Fruit fly (Drosophila melanogaster) whole organism, pupa: Measurements from ENCODE around the gene CG31296.

Source experiments
- CG10348 ChIP-seq: fragments of 200-800 bp; sonication (Bioruptor generic); IDR thresholded peaks from 2 replicates; pipeline ENCODE4 v1.3.6; 2022; ENCODE audit warnings: missing biosample characterization, missing genetic modification characterization
- CG12605 ChIP-seq: fragments of 200-800 bp; sonication (Bioruptor generic); IDR thresholded peaks from 2 replicates; pipeline ENCODE4 v1.3.6; 2022; ENCODE audit warnings: missing biosample characterization, missing genetic modification characterization
- CG13204 ChIP-seq: fragments of 200-800 bp; sonication (Bioruptor generic); optimal IDR thresholded peaks from 2 replicates; lab custom pipeline; 2018; ENCODE audit warnings: missing biosample characterization, mild to moderate bottlenecking, missing genetic modification characterization, moderate library complexity
- CG14655 ChIP-seq: fragments of 200-800 bp; sonication (Bioruptor generic); optimal IDR thresholded peaks from 3 replicates; lab custom pipeline; 2017; ENCODE audit warnings: mild to moderate bottlenecking, missing biosample characterization, missing genetic modification reagents, missing genetic modification characterization
- CG15710 ChIP-seq: fragments of 200-800 bp; sonication (Bioruptor generic); optimal IDR thresholded peaks from 2 replicates; lab custom pipeline; 2018; ENCODE audit warnings: missing biosample characterization, mild to moderate bottlenecking, missing genetic modification characterization, moderate library complexity
- CG17806 ChIP-seq: fragments of 200-800 bp; sonication (Bioruptor generic); optimal IDR thresholded peaks from 2 replicates; lab custom pipeline; 2018; ENCODE audit warnings: missing biosample characterization, mild to moderate bottlenecking, missing genetic modification characterization, moderate library complexity
- CG32121 ChIP-seq: fragments of 200-800 bp; sonication (Bioruptor generic); IDR thresholded peaks from 2 replicates; pipeline ENCODE4 v1.3.6; 2022; ENCODE audit warnings: missing biosample characterization, missing genetic modification characterization
- CG34367 ChIP-seq: fragments of 200-800 bp; sonication (Bioruptor generic); optimal IDR thresholded peaks from 2 replicates; lab custom pipeline; 2018; ENCODE audit warnings: missing biosample characterization, mild to moderate bottlenecking, missing genetic modification characterization
- CG4496 ChIP-seq: fragments of 200-800 bp; sonication (Bioruptor generic); IDR thresholded peaks from 3 replicates; pipeline ENCODE4 v1.3.6; 2022; ENCODE audit warnings: missing biosample characterization, missing genetic modification characterization
- CG8159 ChIP-seq: fragments of 200-800 bp; sonication (Bioruptor generic); optimal IDR thresholded peaks from 3 replicates; lab custom pipeline; 2018; ENCODE audit warnings: missing biosample characterization, mild to moderate bottlenecking, missing genetic modification characterization, moderate library complexity
- CG8301 ChIP-seq: fragments of 200-800 bp; sonication (Bioruptor generic); optimal IDR thresholded peaks from 2 replicates; lab custom pipeline; 2018; ENCODE audit warnings: missing biosample characterization, mild to moderate bottlenecking, missing genetic modification characterization
- CG9948 ChIP-seq: fragments of 200-800 bp; sonication (Bioruptor generic); optimal IDR thresholded peaks from 2 replicates; lab custom pipeline; 2018; ENCODE audit warnings: missing biosample characterization, mild to moderate bottlenecking, missing genetic modification characterization, moderate library complexity
- D1 ChIP-seq: fragments of 200-800 bp; sonication (Bioruptor generic); optimal IDR thresholded peaks from 2 replicates; lab custom pipeline; 2018; ENCODE audit warnings: missing biosample characterization, mild to moderate bottlenecking, missing genetic modification characterization, moderate library complexity
- EcR ChIP-seq: fragments of 200-800 bp; sonication (Bioruptor generic); optimal IDR thresholded peaks from 3 replicates; lab custom pipeline; 2019; ENCODE audit warnings: missing biosample characterization, missing genetic modification characterization, mild to moderate bottlenecking, moderate library complexity, missing genetic modification reagents
- Ets98B ChIP-seq: fragments of 200-800 bp; sonication (Bioruptor generic); IDR thresholded peaks from 2 replicates; pipeline ENCODE4 v1.3.6; 2022; ENCODE audit warnings: missing biosample characterization, missing genetic modification characterization
- Pif1A ChIP-seq: fragments of 200-800 bp; sonication (Bioruptor generic); optimal IDR thresholded peaks from 3 replicates; lab custom pipeline; 2016; ENCODE audit warnings: missing biosample characterization, missing genetic modification characterization
- Pif1B ChIP-seq: fragments of 200-800 bp; sonication (Bioruptor generic); optimal IDR thresholded peaks from 3 replicates; lab custom pipeline; 2016; ENCODE audit warnings: missing biosample characterization, missing genetic modification characterization
- Snoo ChIP-seq: fragments of 200-800 bp; sonication (Bioruptor generic); optimal IDR thresholded peaks from 3 replicates; lab custom pipeline; 2017; ENCODE audit warnings: missing biosample characterization, mild to moderate bottlenecking, missing genetic modification characterization, inconsistent platforms
- fd96Ca ChIP-seq: fragments of 200-800 bp; sonication (Bioruptor generic); IDR thresholded peaks from 3 replicates; pipeline ENCODE4 v1.3.6; 2022; ENCODE audit warnings: missing biosample characterization, missing genetic modification characterization
- gl ChIP-seq: fragments of 200-800 bp; sonication (Bioruptor generic); optimal IDR thresholded peaks from 2 replicates; lab custom pipeline; 2018; ENCODE audit warnings: missing biosample characterization, mild to moderate bottlenecking, missing genetic modification characterization
- rn ChIP-seq: fragments of 200-800 bp; sonication (Bioruptor generic); IDR thresholded peaks from 2 replicates; pipeline ENCODE4 v1.3.6; 2022; ENCODE audit warnings: missing biosample characterization, missing genetic modification characterization

The CG31296 gene

DNA sequence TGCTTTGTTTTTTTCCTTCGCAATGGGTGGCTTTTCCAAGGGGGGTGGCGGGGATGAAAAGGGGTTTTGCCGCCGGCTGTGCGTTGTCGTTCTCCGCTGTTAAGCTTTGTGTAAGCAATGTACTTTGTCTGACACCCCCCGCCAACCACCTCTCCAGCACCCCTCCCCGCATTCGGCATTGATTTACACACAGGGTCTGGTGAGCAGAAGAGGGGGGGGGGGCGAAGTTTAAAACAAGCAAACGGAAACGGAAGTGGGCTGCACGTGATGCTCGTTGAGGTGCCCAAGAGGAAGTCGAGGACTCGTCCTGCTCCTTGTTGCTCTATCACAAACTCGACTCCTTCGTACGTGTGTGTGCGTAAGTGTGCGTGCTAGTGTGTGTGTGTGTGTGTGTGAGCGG is 14.2 kb downstream of the CG31296 start:
- TF ChIP-seq EcR (GFP tag; lab: Kevin White, UChicago) = no peak
- TF ChIP-seq CG14655 (GFP tag; lab: Kevin White, UChicago) = no peak
- no peak for TF ChIP-seq gl (tag; lab: Kevin White, UChicago)
- no peak for TF ChIP-seq CG32121
- TF ChIP-seq fd96Ca (GFP tag; lab: Robert Waterston, UW) = no peak
- TF ChIP-seq CG12605 (GFP tag; lab: Robert Waterston, UW) = no peak
- TF ChIP-seq CG8159 = no peak
- no peak for TF ChIP-seq D1
- TF ChIP-seq Pif1A (GFP tag; lab: Kevin White, UChicago) = no peak
- TF ChIP-seq Ets98B = no peak
- TF ChIP-seq CG10348 (GFP tag; lab: Robert Waterston, UW) = no peak
- no peak for TF ChIP-seq rn (GFP tag; lab: Robert Waterston, UW)
- TF ChIP-seq CG17806 (tag; lab: Kevin White, UChicago) = no peak
- no peak for TF ChIP-seq Pif1B (GFP tag; lab: Kevin White, UChicago)
- TF ChIP-seq CG9948 = no peak
- no peak for TF ChIP-seq Snoo (tag; lab: Kevin White, UChicago)
- TF ChIP-seq CG4496 (GFP tag; lab: Robert Waterston, UW) = no peak
- no peak for TF ChIP-seq CG8301
- TF ChIP-seq CG34367 = no peak
- TF ChIP-seq CG13204 = no peak

DNA sequence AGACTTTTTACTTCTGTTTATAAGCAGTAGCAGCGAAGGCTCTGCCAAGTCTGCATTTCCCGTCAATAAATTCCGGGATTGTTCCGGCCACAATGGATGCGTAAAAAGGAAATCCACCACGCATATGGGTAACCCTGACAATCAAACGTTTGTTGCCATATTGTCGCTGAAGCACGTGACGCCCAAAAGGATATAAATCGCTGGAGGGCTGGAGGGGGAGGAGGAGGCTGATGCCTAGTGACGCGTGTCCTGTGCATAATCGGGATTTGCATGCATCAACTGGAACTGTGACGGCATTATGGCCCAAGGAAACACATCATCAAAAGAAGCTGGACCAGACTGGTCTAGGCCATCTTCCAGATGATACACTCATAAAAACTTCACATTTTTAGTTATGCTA is 18.1 kb downstream of the CG31296 start:
- no peak for TF ChIP-seq CG32121
- no peak for TF ChIP-seq CG34367
- TF ChIP-seq D1 = no peak
- TF ChIP-seq Pif1A (GFP tag; lab: Kevin White, UChicago) = no peak
- TF ChIP-seq CG13204 = no peak
- no peak for TF ChIP-seq Snoo (tag; lab: Kevin White, UChicago)
- no peak for TF ChIP-seq CG12605 (GFP tag; lab: Robert Waterston, UW)
- no peak for TF ChIP-seq CG17806 (tag; lab: Kevin White, UChicago)
- TF ChIP-seq CG15710 (tag; lab: Kevin White, UChicago) = no peak
- no peak for TF ChIP-seq CG4496 (GFP tag; lab: Robert Waterston, UW)
- TF ChIP-seq EcR (GFP tag; lab: Kevin White, UChicago) = no peak

DNA sequence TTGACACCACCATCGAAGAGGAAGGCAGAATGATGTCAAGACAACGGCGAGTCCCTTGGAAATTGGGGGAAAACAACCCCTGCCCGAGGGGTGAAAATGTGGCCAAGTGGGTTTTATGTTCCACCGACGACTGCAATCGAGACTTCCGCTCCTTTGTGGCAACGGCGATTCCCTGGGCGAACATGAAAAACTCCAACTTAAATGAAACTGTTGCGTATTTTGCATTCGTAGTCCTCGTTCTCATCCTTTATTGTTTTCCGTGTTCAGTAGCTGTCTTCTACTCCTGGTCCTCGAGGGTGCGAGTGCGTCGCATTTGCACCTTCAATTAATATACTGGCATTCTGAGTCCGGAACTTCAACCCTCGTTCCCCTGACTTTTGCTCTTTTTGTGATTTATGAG is 19.0 kb downstream of the CG31296 start:
- TF ChIP-seq Ets98B = no peak
- TF ChIP-seq rn (GFP tag; lab: Robert Waterston, UW) = no peak
- no peak for TF ChIP-seq D1

DNA sequence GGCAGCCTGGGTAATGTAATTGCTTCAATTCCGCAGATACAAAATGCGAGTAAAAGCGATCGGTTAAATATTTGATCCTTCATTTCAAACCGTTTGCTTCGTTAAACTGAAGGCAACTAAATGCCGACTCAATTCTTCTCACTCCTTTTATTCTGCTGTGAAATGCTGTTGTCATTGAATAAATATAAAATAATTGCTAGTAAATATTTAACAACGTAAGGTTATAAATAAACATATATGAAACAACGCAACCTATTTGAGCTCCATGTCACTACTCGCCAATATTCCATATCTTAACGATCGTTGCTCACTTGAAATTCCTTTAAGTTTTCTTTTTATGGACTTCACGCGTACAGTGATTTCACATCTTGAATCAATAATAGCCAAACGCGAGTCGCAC is 21.5 kb downstream of the CG31296 start, which contains the start of gene CG44013:
TSS of gene CG44013 (minus strand) at position 101 of the 400 bp plus-strand sequence.
- no peak for TF ChIP-seq CG13204
- TF ChIP-seq D1 = no peak
- no peak for TF ChIP-seq Snoo (tag; lab: Kevin White, UChicago)
- no peak for TF ChIP-seq CG4496 (GFP tag; lab: Robert Waterston, UW)
- no peak for TF ChIP-seq CG10348 (GFP tag; lab: Robert Waterston, UW)
- TF ChIP-seq CG9948 = no peak
- no peak for TF ChIP-seq CG8301

DNA sequence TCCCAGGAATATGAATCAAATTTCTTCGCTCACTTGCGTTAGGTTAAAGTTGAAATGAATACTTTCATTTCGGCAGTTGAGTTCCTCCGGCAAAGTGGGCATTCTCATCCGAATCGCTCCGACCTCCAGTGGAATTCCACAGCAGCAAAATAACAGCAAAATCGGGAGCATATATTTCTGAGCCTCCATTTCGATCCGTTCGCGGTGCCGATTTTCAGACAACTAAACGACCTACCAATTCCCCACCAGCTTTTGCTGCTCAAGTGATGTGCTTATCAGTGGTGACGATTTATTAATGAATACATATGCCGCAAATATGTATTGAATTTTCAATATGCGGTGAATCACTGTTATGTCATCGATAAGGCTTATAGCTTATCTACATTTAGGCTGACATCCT is 22.6 kb downstream of the CG31296 start, which contains the start of gene CG44014:
TSS of gene CG44014 (minus strand) at position 256 of the 400 bp plus-strand sequence.
- TF ChIP-seq CG10348 (GFP tag; lab: Robert Waterston, UW) = no peak
- TF ChIP-seq CG14655 (GFP tag; lab: Kevin White, UChicago) = no peak
- no peak for TF ChIP-seq Ets98B
- no peak for TF ChIP-seq CG4496 (GFP tag; lab: Robert Waterston, UW)
- TF ChIP-seq Pif1B (GFP tag; lab: Kevin White, UChicago) = no peak
- TF ChIP-seq rn (GFP tag; lab: Robert Waterston, UW) = no peak
- no peak for TF ChIP-seq CG9948
- TF ChIP-seq CG13204 = no peak
- no peak for TF ChIP-seq gl (tag; lab: Kevin White, UChicago)
- no peak for TF ChIP-seq CG8301
- TF ChIP-seq D1 = no peak
- TF ChIP-seq Pif1A (GFP tag; lab: Kevin White, UChicago) = no peak
- TF ChIP-seq Snoo (tag; lab: Kevin White, UChicago) = no peak
- no peak for TF ChIP-seq CG15710 (tag; lab: Kevin White, UChicago)
- no peak for TF ChIP-seq CG12605 (GFP tag; lab: Robert Waterston, UW)
- TF ChIP-seq fd96Ca (GFP tag; lab: Robert Waterston, UW) = no peak
- no peak for TF ChIP-seq CG32121
- no peak for TF ChIP-seq CG8159

DNA sequence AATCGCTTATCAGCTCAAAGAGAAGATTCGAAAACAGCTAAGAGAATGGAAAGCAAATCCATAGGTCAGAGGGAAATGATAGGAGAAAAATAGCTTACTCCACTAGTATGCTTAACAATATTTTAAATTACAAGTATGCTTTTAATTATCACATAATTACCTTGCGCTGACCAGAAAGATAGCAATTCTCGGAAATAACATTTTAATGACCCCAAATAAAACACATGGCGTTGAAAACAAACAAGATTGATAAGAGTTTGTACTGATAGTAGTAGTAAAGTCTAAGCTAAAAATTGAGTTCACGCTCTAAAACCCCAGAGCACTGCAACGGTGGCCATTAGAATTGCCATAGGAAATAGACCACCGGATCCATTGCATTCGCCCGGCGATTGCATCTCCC is 23.5 kb downstream of the CG31296 start:
- TF ChIP-seq CG15710 (tag; lab: Kevin White, UChicago) (no peak), D1 (no peak), CG32121 (no peak), CG4496 (GFP tag; lab: Robert Waterston, UW) (no peak), rn (GFP tag; lab: Robert Waterston, UW) (no peak)

DNA sequence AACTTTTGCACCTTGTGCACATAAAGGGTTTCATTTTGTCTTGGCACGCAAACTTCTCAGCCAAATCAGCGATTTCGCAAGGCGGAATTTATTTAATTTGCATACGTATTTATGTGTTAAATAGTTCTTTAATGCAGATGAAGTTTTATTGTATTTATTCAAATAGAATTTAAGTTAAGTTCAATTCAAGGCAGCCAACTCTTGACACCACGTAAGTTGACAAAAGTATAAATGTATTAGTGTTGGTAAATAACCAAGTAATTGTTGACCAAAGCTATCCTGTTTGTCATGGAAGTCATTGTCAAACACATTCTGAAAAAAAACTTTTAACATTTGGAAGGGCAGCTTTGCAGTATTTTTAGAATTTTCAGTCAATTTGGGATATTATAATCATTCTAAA is 37.0 kb downstream of the CG31296 start, which contains the start of gene maca:
TSS of gene maca (plus strand) at position 301 of the 400 bp plus-strand sequence.
- TF ChIP-seq CG4496 (GFP tag; lab: Robert Waterston, UW) (no peak), CG15710 (tag; lab: Kevin White, UChicago) (no peak), rn (GFP tag; lab: Robert Waterston, UW) (no peak), CG8159 (no peak), CG10348 (GFP tag; lab: Robert Waterston, UW) (no peak)
